Worm (Caenorhabditis elegans): Measurements from ENCODE around the gene F20C5.6.

The F20C5.6 gene

ce11 chrIV:8784855-8785327 lies 11.9 kb upstream of the F20C5.6 start, which contains the start of gene C33D9.13:
C33D9.13 (minus strand) TSS chrIV:8785277.
- TF ChIP-seq hlh-8 (tag; optimal IDR thresholded peaks at IDR 0.05) (no peak), ceh-48 (tag; optimal IDR thresholded peaks at IDR 0.05) (peak; percentile 33)

DNA sequence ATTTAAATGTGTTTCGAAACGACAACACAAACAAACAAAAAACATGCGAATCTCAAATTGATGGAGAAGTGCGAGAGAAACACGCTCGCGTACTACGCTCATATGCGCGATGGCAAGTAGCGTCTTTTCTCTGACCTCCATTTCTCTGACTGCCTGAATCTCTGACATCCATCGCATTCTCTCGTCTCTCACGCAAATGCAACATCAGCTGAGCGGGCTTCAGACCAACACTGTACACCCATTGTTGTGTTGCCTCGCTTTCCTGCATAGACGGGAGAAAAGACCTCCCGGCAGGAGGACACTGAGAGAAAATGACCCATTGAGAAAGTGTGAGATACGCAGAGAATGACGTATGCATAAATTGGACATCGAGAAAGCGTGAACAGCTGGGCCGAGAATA lies 9.2 kb upstream of the F20C5.6 start:
- TF ChIP-seq pha-4 (tag; optimal IDR thresholded peaks at IDR 0.05): no peak
- TF ChIP-seq ceh-45 (GFP tag; IDR thresholded peaks at IDR 0.05): no peak
- peak; percentile 36 for TF ChIP-seq che-1 (tag; optimal IDR thresholded peaks at IDR 0.05)
- TF ChIP-seq sox-2 (GFP tag; IDR thresholded peaks at IDR 0.05): peak; percentile 82
- no peak for TF ChIP-seq elt-4 (tag; optimal IDR thresholded peaks at IDR 0.05)
- peak; percentile 44 for TF ChIP-seq elt-2 (tag; optimal IDR thresholded peaks at IDR 0.05)
- peak; percentile 38 for TF ChIP-seq ets-4 (tag; optimal IDR thresholded peaks at IDR 0.05)
- TF ChIP-seq T23F11.4 (GFP tag; optimal IDR thresholded peaks at IDR 0.05): peak; percentile 2
- peak; percentile 68 for TF ChIP-seq F13H6.1 (tag; optimal IDR thresholded peaks at IDR 0.05)
- peak; percentile 90 for TF ChIP-seq tbx-2 (tag; optimal IDR thresholded peaks at IDR 0.05)
- TF ChIP-seq pag-3 (tag; optimal IDR thresholded peaks at IDR 0.05; ENCODE audit: borderline replicate concordance): no peak
- TF ChIP-seq ceh-2 (tag; optimal IDR thresholded peaks at IDR 0.05): peak; percentile 75
- TF ChIP-seq pros-1 (tag; optimal IDR thresholded peaks at IDR 0.05): peak; percentile 81
- TF ChIP-seq pax-1 (tag; optimal IDR thresholded peaks at IDR 0.05): peak; percentile 31
- TF ChIP-seq sox-4 (tag; optimal IDR thresholded peaks at IDR 0.05): no peak
- TF ChIP-seq tbx-7 (tag; optimal IDR thresholded peaks at IDR 0.05): no peak
- TF ChIP-seq ceh-6 (GFP tag; optimal IDR thresholded peaks at IDR 0.05): peak; percentile 35
- TF ChIP-seq zip-5 (tag; optimal IDR thresholded peaks at IDR 0.05): no peak
- TF ChIP-seq gmeb-2 (tag; optimal IDR thresholded peaks at IDR 0.05): no peak
- TF ChIP-seq ceh-19 (GFP tag; optimal IDR thresholded peaks at IDR 0.05): no peak
- peak; percentile 91 for TF ChIP-seq hlh-30 (tag; optimal IDR thresholded peaks at IDR 0.05; ENCODE audit: insufficient read depth)
- TF ChIP-seq K02D7.2 (tag; optimal IDR thresholded peaks at IDR 0.05): no peak
- no peak for TF ChIP-seq ahr-1 (tag; optimal IDR thresholded peaks at IDR 0.05)
- no peak for TF ChIP-seq nhr-11 (tag; optimal IDR thresholded peaks at IDR 0.05)
- TF ChIP-seq eyg-1 (tag; optimal IDR thresholded peaks at IDR 0.05): no peak
- TF ChIP-seq sdc-2 (tag; optimal IDR thresholded peaks at IDR 0.05): peak; percentile 40
- peak; percentile 0 for TF ChIP-seq madf-2 (tag; optimal IDR thresholded peaks at IDR 0.05)
- no peak for TF ChIP-seq odd-2 (tag; optimal IDR thresholded peaks at IDR 0.05)
- no peak for TF ChIP-seq unc-3 (GFP tag; conservative IDR thresholded peaks at IDR 0.05)
- peak; percentile 41 for TF ChIP-seq unc-3 (tag; optimal IDR thresholded peaks at IDR 0.05)
- TF ChIP-seq hlh-13 (GFP tag; optimal IDR thresholded peaks at IDR 0.05): no peak
- TF ChIP-seq lim-6 (tag; optimal IDR thresholded peaks at IDR 0.05): peak; percentile 12
- peak; percentile 97 for TF ChIP-seq ref-2 (tag; optimal IDR thresholded peaks at IDR 0.05)
- peak; percentile 92 for TF ChIP-seq unc-55 (GFP tag; optimal IDR thresholded peaks at IDR 0.05)
- TF ChIP-seq pqm-1 (tag; optimal IDR thresholded peaks at IDR 0.05): no peak
- no peak for TF ChIP-seq pha-2 (tag; optimal IDR thresholded peaks at IDR 0.05)
- peak; percentile 79 for TF ChIP-seq rnt-1 (tag; optimal IDR thresholded peaks at IDR 0.05)
- TF ChIP-seq ceh-14 (tag; optimal IDR thresholded peaks at IDR 0.05): peak; percentile 46
- TF ChIP-seq hlh-8 (tag; optimal IDR thresholded peaks at IDR 0.05): peak; percentile 68
- peak; percentile 17 for TF ChIP-seq unc-86 (tag; optimal IDR thresholded peaks at IDR 0.05)
- peak; percentile 59 for TF ChIP-seq unc-42 (tag; optimal IDR thresholded peaks at IDR 0.05)
- no peak for TF ChIP-seq C38D4.7 (GFP tag; optimal IDR thresholded peaks at IDR 0.05)
- peak; percentile 94 for TF ChIP-seq ceh-31 (tag; optimal IDR thresholded peaks at IDR 0.05)
- no peak for TF ChIP-seq dmd-4 (tag; optimal IDR thresholded peaks at IDR 0.05; ENCODE audit: borderline replicate concordance)
- no peak for TF ChIP-seq C08G9.2 (tag; optimal IDR thresholded peaks at IDR 0.05)
- peak; percentile 74 for TF ChIP-seq ceh-34 (tag; optimal IDR thresholded peaks at IDR 0.05)
- TF ChIP-seq mec-3 (tag; optimal IDR thresholded peaks at IDR 0.05; ENCODE audit: borderline replicate concordance): no peak
- TF ChIP-seq ceh-22 (tag; optimal IDR thresholded peaks at IDR 0.05): peak; percentile 73
- TF ChIP-seq ama-1 (optimal IDR thresholded peaks at IDR 0.05): no peak
- no peak for TF ChIP-seq nhr-232 (tag; optimal IDR thresholded peaks at IDR 0.05)
- TF ChIP-seq pat-9 (tag; optimal IDR thresholded peaks at IDR 0.05): no peak

All from whole organism, late embryonic.